Fruit fly (Drosophila melanogaster): ENCODE results near the gene GIIIspla2.

dm6 chrX:8176291-8177029 lies 19.0 kb downstream of the GIIIspla2 start:
- TF ChIP-seq insv (optimal IDR thresholded peaks at IDR 0.05) = no peak
- no peak for TF ChIP-seq h (optimal IDR thresholded peaks at IDR 0.05)
- TF ChIP-seq psq (optimal IDR thresholded peaks at IDR 0.05) = no peak
- TF ChIP-seq Sin3A (optimal IDR thresholded peaks at IDR 0.05) = no peak
- no peak for TF ChIP-seq Myc (optimal IDR thresholded peaks at IDR 0.05)
